Worm (Caenorhabditis elegans) whole organism, late embryonic: Measurements from ENCODE around the gene H06H21.37.

Source experiments
- T23F11.4 ChIP-seq: fragments of 200-800 bp; sonication (Bioruptor generic); optimal IDR thresholded peaks from 2 replicates; lab custom pipeline; 2018; ENCODE audit warnings: mild to moderate bottlenecking, missing genetic modification characterization, missing compliant biosample characterization
- Y22D7AL.16 ChIP-seq: sonication (generic microtip); optimal IDR thresholded peaks from 2 replicates; lab custom pipeline; 2016; ENCODE audit warnings: missing genetic modification characterization, missing compliant biosample characterization
- ahr-1 ChIP-seq: sonication (generic microtip); optimal IDR thresholded peaks from 2 replicates; lab custom pipeline; 2016; ENCODE audit warnings: missing genetic modification characterization, missing compliant biosample characterization
- ama-1 ChIP-seq: fragments of 150-350 bp; optimal IDR thresholded peaks from 2 replicates; lab custom pipeline; 2014
- ceh-22 ChIP-seq: sonication (generic microtip); optimal IDR thresholded peaks from 2 replicates; lab custom pipeline; 2017; ENCODE audit warnings: missing biosample characterization, missing genetic modification characterization
- ceh-48 ChIP-seq: sonication (generic microtip); optimal IDR thresholded peaks from 2 replicates; lab custom pipeline; 2016; ENCODE audit warnings: missing genetic modification characterization, inconsistent platforms, missing compliant biosample characterization
- hlh-13 ChIP-seq: fragments of 200-800 bp; sonication (Bioruptor generic); optimal IDR thresholded peaks from 2 replicates; lab custom pipeline; 2018; ENCODE audit warnings: mild to moderate bottlenecking, missing genetic modification characterization, missing compliant biosample characterization
- pha-4 ChIP-seq: fragments of 150-350 bp; optimal IDR thresholded peaks from 2 replicates; lab custom pipeline; 2018; ENCODE audit warnings: missing biosample characterization, missing genetic modification reagents, missing genetic modification characterization
- sox-4 ChIP-seq: sonication (generic microtip); optimal IDR thresholded peaks from 2 replicates; lab custom pipeline; 2017; ENCODE audit warnings: mild to moderate bottlenecking, missing genetic modification characterization, inconsistent platforms, missing compliant biosample characterization

DNA sequence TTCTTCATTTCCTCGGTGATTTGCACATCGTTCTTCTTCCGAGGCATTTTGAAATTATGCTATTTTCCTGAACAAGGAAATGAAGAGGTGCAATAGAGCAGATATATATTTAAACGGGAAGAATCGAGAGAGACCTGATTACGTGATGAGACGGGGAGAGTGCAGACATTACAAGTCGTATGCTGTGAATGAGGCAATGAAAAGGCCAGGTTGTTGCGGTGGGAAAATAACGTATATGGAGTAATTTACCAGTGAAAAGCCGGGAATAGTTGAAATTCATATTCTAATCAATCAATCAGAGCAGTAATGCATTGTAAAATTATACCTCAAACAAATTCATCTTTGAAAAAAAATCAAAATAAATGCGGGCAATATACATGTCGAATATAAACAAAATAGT lies 51.1 kb downstream of the H06H21.37 start, which contains the start of gene Y17G9B.8:
- TF ChIP-seq T23F11.4 (GFP tag; lab: Kevin White, UChicago) (no peak), Y22D7AL.16 (tag; lab: Kevin White, UChicago) (no peak), ceh-22 (tag; lab: Kevin White, UChicago) (no peak), hlh-13 (no peak), ama-1 (lab: Kevin White, UChicago) (no peak), ceh-48 (tag; lab: Kevin White, UChicago) (no peak), ahr-1 (tag; lab: Kevin White, UChicago) (no peak), pha-4 (tag; lab: Kevin White, UChicago) (no peak), sox-4 (no peak)
